Worm (Caenorhabditis elegans): ENCODE data around the gene asp-12.

Gene asp-12

DNA sequence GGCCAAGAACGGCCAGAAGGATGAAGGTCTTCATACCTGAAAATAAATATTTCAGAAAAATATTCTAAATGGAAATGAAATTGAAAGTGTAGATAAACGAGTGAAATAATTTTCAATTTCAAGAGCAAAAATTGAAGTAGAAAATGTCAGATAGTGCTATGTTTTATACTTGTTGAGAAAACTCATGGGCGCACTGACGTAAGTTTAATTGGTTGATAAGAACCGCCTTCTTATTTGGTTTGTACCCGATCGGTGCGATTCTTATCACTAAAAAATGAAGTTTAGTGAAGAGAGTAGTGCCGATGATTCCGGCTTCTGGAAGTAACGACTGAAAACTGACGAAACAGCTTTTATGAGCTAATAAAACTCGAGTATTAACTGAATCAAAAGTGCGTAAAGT lies at the start of gene asp-12, which contains the start of gene asp-6:
asp-12 (plus strand) TSS at position 309 of the 400 bp plus-strand sequence.
asp-6 (minus strand) TSS at position 36 of the 400 bp plus-strand sequence.
- TF ChIP-seq nhr-76 (tag; optimal IDR thresholded peaks at IDR 0.05) (no peak), pqm-1 (tag; optimal IDR thresholded peaks at IDR 0.05) (peak; percentile 80), nhr-23 (tag; optimal IDR thresholded peaks at IDR 0.05) (no peak), hmg-11 (tag; optimal IDR thresholded peaks at IDR 0.05) (no peak), ceh-28 (tag; optimal IDR thresholded peaks at IDR 0.05) (no peak), ZK546.5 (tag; optimal IDR thresholded peaks at IDR 0.05) (no peak), ama-1 (optimal IDR thresholded peaks at IDR 0.05) (no peak), fos-1 (tag; optimal IDR thresholded peaks at IDR 0.05) (peak; percentile 3), unc-39 (tag; optimal IDR thresholded peaks at IDR 0.05) (no peak), jun-1 (tag; optimal IDR thresholded peaks at IDR 0.05) (peak; percentile 26), pha-4 (tag; optimal IDR thresholded peaks at IDR 0.05) (peak; percentile 38), aly-2 (tag; optimal IDR thresholded peaks at IDR 0.05) (no peak), lin-39 (tag; optimal IDR thresholded peaks at IDR 0.05) (no peak), ceh-16 (tag; optimal IDR thresholded peaks at IDR 0.05) (no peak), fkh-2 (tag; optimal IDR thresholded peaks at IDR 0.05) (no peak), lsy-12 (tag; optimal IDR thresholded peaks at IDR 0.05) (no peak), elt-2 (tag; optimal IDR thresholded peaks at IDR 0.05) (peak; percentile 92)

DNA sequence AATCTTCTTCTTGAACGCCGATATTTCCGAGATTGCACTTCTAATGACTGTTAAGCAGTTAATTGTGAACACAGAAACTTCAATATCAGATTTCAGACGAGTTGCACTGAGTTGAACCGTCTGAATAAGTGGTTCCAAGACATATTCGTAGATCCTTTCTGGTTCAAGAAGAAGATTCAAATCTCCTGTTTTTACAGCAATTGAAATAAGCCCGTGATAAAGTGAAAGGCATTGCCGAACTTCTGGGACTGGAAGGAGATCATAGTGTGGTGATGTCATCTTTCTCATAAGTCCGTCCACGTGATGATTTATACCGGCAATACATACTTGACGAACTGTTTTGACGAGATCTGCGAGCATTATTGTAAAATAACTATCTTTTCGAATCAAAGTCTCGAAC lies 49.5 kb upstream of the asp-12 start:
- TF ChIP-seq eor-1 (tag; optimal IDR thresholded peaks at IDR 0.05) (no peak), snpc-4 (tag; optimal IDR thresholded peaks at IDR 0.05) (no peak), nfya-1 (tag; optimal IDR thresholded peaks at IDR 0.05; ENCODE audit: insufficient read depth) (no peak), nhr-76 (tag; optimal IDR thresholded peaks at IDR 0.05) (no peak), pqm-1 (tag; optimal IDR thresholded peaks at IDR 0.05) (no peak), elt-3 (tag; optimal IDR thresholded peaks at IDR 0.05) (no peak), elt-2 (tag; optimal IDR thresholded peaks at IDR 0.05) (no peak), ceh-28 (tag; optimal IDR thresholded peaks at IDR 0.05) (no peak), ceh-82 (tag; optimal IDR thresholded peaks at IDR 0.05) (no peak), fkh-2 (tag; optimal IDR thresholded peaks at IDR 0.05) (no peak)

DNA sequence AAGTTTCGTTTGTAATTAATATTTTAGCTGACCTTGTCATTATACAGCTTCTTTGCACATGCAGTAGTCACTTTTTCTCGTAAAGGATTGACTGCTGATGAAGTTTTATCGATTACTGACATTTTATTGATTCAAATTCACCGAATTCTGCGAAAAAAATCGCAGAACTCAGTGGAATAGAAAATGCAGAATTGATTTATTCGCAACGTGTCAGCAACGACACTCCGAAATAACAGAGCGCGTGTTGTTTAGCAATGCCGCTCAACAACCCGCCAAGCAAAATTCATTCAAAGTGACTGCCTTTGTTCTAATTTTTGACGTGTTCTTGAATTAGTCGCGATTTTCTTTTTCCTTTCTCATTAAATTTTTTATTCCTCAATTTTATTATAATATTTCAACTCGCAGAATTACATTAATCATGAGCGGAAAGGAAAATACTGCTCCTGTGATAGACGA lies 47.9 kb upstream of the asp-12 start, which contains the start of the genes cogc-6 and air-1:
cogc-6 (minus strand) TSS at position 234 of the 456 bp plus-strand sequence.
air-1 (plus strand) TSS at position 406 of the 456 bp plus-strand sequence.
- peak; percentile 35 for TF ChIP-seq nhr-23 (tag; optimal IDR thresholded peaks at IDR 0.05)
- TF ChIP-seq lin-15B (tag; optimal IDR thresholded peaks at IDR 0.05), result peak; percentile 25
- no peak for TF ChIP-seq lin-39 (tag; optimal IDR thresholded peaks at IDR 0.05)
- no peak for TF ChIP-seq nhr-25 (tag; optimal IDR thresholded peaks at IDR 0.05)
- TF ChIP-seq lsy-12 (tag; optimal IDR thresholded peaks at IDR 0.05), result no peak
- peak; percentile 43 for TF ChIP-seq pha-4 (tag; optimal IDR thresholded peaks at IDR 0.05)
- peak; percentile 41 for TF ChIP-seq nfya-1 (tag; optimal IDR thresholded peaks at IDR 0.05; ENCODE audit: insufficient read depth)
- no peak for TF ChIP-seq ztf-4 (tag; optimal IDR thresholded peaks at IDR 0.05)
- peak; percentile 60 for TF ChIP-seq ceh-28 (tag; optimal IDR thresholded peaks at IDR 0.05)
- TF ChIP-seq nhr-77 (tag; optimal IDR thresholded peaks at IDR 0.05), result no peak
- TF ChIP-seq egl-5 (tag; optimal IDR thresholded peaks at IDR 0.05), result no peak
- no peak for TF ChIP-seq ama-1 (optimal IDR thresholded peaks at IDR 0.05)
- TF ChIP-seq snpc-4 (tag; optimal IDR thresholded peaks at IDR 0.05), result peak; percentile 53

ce11 chrV:8223417-8223816 lies 45.6 kb upstream of the asp-12 start:
- TF ChIP-seq nhr-237 (tag; optimal IDR thresholded peaks at IDR 0.05) (no peak), nhr-43 (tag; optimal IDR thresholded peaks at IDR 0.05; ENCODE audit: poor library complexity, severe bottlenecking) (no peak), sea-2 (GFP tag; optimal IDR thresholded peaks at IDR 0.05) (no peak), lin-15B (tag; optimal IDR thresholded peaks at IDR 0.05) (no peak), fos-1 (tag; optimal IDR thresholded peaks at IDR 0.05) (no peak), aly-2 (tag; optimal IDR thresholded peaks at IDR 0.05) (no peak), hmg-11 (tag; optimal IDR thresholded peaks at IDR 0.05) (no peak), egl-27 (tag; optimal IDR thresholded peaks at IDR 0.05) (no peak), tbx-2 (tag; optimal IDR thresholded peaks at IDR 0.05) (no peak)

- TF ChIP-seq nhr-25 (tag; optimal IDR thresholded peaks at IDR 0.05), result no peak
- TF ChIP-seq ztf-11 (tag; optimal IDR thresholded peaks at IDR 0.05), result no peak
- TF ChIP-seq fkh-2 (tag; optimal IDR thresholded peaks at IDR 0.05), result no peak
- no peak for TF ChIP-seq skn-1 (tag; optimal IDR thresholded peaks at IDR 0.05)
- TF ChIP-seq nhr-76 (tag; optimal IDR thresholded peaks at IDR 0.05), result no peak
- TF ChIP-seq nhr-12 (tag; optimal IDR thresholded peaks at IDR 0.05), result no peak
- TF ChIP-seq aly-2 (tag; optimal IDR thresholded peaks at IDR 0.05), result no peak
- TF ChIP-seq nhr-67 (tag; optimal IDR thresholded peaks at IDR 0.05), result no peak
- no peak for TF ChIP-seq pha-4 (tag; optimal IDR thresholded peaks at IDR 0.05)
- TF ChIP-seq lin-15B (tag; optimal IDR thresholded peaks at IDR 0.05), result no peak
- TF ChIP-seq elt-3 (tag; optimal IDR thresholded peaks at IDR 0.05), result no peak
- TF ChIP-seq unc-62 (GFP tag; optimal IDR thresholded peaks at IDR 0.05), result no peak
- TF ChIP-seq elt-2 (tag; optimal IDR thresholded peaks at IDR 0.05), result no peak
Measured at ce11 chrV:8224634-8225033, 44.4 kb upstream of the asp-12 start, which contains the start of gene pax-1. pax-1 (plus strand) TSS chrV:8224934.
